Worm (Caenorhabditis elegans) whole organism, young adult: ENCODE results near the gene C45G9.11.

ENCODE experiments used
- B0019.2 ChIP-seq: fragments of 200-800 bp; sonication (Bioruptor generic); conservative IDR thresholded peaks from 2 replicates; pipeline ENCODE4 v1.3.6; 2022; ENCODE audit warnings: missing genetic modification reagents, missing genetic modification characterization, missing compliant biosample characterization
- B0035.1 ChIP-seq: sonication (generic microtip); optimal IDR thresholded peaks from 2 replicates; lab custom pipeline; 2016; ENCODE audit warnings: missing genetic modification characterization, mild to moderate bottlenecking, missing compliant biosample characterization, missing genotype, missing genetic modification reagents
- C17E4.6 ChIP-seq: fragments of 200-800 bp; sonication (Bioruptor generic); IDR thresholded peaks from 2 replicates; pipeline ENCODE4 v1.3.6; 2022; ENCODE audit warnings: missing genetic modification reagents, missing genetic modification characterization, missing compliant biosample characterization
- F55B11.4 ChIP-seq: sonication (generic microtip); optimal IDR thresholded peaks from 2 replicates; lab custom pipeline; 2016; ENCODE audit warnings: missing compliant biosample characterization, missing genetic modification characterization, borderline replicate concordance; ENCODE audit not compliant: insufficient read depth
- F57A8.1 ChIP-seq: fragments of 200-800 bp; sonication (Bioruptor generic); optimal IDR thresholded peaks from 2 replicates; lab custom pipeline; 2018; ENCODE audit warnings: mild to moderate bottlenecking, missing genetic modification characterization, moderate library complexity, missing compliant biosample characterization
- K11D2.4 ChIP-seq: fragments of 200-800 bp; sonication (Bioruptor generic); IDR thresholded peaks from 2 replicates; pipeline ENCODE4 v1.3.6; 2022; ENCODE audit warnings: missing genetic modification reagents, missing genetic modification characterization, missing compliant biosample characterization
- K12H6.12 ChIP-seq: fragments of 200-800 bp; sonication (Bioruptor generic); optimal IDR thresholded peaks from 2 replicates; lab custom pipeline; 2018; ENCODE audit warnings: mild to moderate bottlenecking, missing genetic modification characterization, missing compliant biosample characterization
- Y53G8AR.9 ChIP-seq: fragments of 200-800 bp; sonication (Bioruptor generic); conservative IDR thresholded peaks from 2 replicates; pipeline ENCODE4 v1.3.6; 2022; ENCODE audit warnings: missing genetic modification reagents, missing genetic modification characterization, missing compliant biosample characterization
- Y67H2A.10 ChIP-seq: fragments of 200-800 bp; sonication (Bioruptor generic); conservative IDR thresholded peaks from 2 replicates; pipeline ENCODE4 v1.3.6; 2022; ENCODE audit warnings: missing genetic modification reagents, missing genetic modification characterization, missing compliant biosample characterization
- Y95B8A.8 ChIP-seq: fragments of 200-800 bp; sonication (Bioruptor generic); IDR thresholded peaks from 2 replicates; pipeline ENCODE4 v1.3.6; 2022; ENCODE audit warnings: missing genetic modification reagents, missing genetic modification characterization, missing compliant biosample characterization
- aptf-2 ChIP-seq: fragments of 200-800 bp; sonication (Bioruptor generic); conservative IDR thresholded peaks from 2 replicates; pipeline ENCODE4 v1.3.6; 2022; ENCODE audit warnings: missing genetic modification reagents, missing genetic modification characterization, missing compliant biosample characterization
- aptf-3 ChIP-seq: fragments of 200-800 bp; sonication (Bioruptor generic); IDR thresholded peaks from 2 replicates; pipeline ENCODE4 v1.3.6; 2022; ENCODE audit warnings: missing genetic modification characterization, missing compliant biosample characterization
- attf-5 ChIP-seq: fragments of 200-800 bp; sonication (Bioruptor generic); optimal IDR thresholded peaks from 2 replicates; lab custom pipeline; 2018; ENCODE audit warnings: mild to moderate bottlenecking, missing genetic modification characterization, missing compliant biosample characterization
- attf-6 ChIP-seq: fragments of 200-800 bp; sonication (Bioruptor generic); IDR thresholded peaks from 2 replicates; pipeline ENCODE4 v1.3.6; 2022; ENCODE audit warnings: missing genetic modification reagents, missing genetic modification characterization, missing compliant biosample characterization
- cebp-1 ChIP-seq, 2 experiments: fragments of 200-800 bp in 1 of 2; sonication (Bioruptor generic) in 1 of 2; sonication (generic microtip) in 1 of 2; IDR thresholded peaks in 1 of 2; optimal IDR thresholded peaks in 1 of 2; 2 replicates each; pipeline versions ENCODE4 v1.3.6 to Lab custom; 2017 to 2022; ENCODE audit warnings: missing compliant biosample characterization in 2 of 2, missing genetic modification characterization in 2 of 2, mild to moderate bottlenecking in 1 of 2, missing genetic modification reagents in 1 of 2, moderate library complexity in 1 of 2
- ceh-100 ChIP-seq: fragments of 200-800 bp; sonication (Bioruptor generic); IDR thresholded peaks from 2 replicates; pipeline ENCODE4 v1.3.6; 2022; ENCODE audit warnings: missing genetic modification reagents, missing genetic modification characterization, missing compliant biosample characterization
- ceh-27 ChIP-seq: fragments of 200-800 bp; sonication (Bioruptor generic); optimal IDR thresholded peaks from 2 replicates; lab custom pipeline; 2018; ENCODE audit warnings: mild to moderate bottlenecking, missing genetic modification characterization, moderate library complexity, missing compliant biosample characterization
- ceh-40 ChIP-seq: fragments of 200-800 bp; sonication (Bioruptor generic); IDR thresholded peaks from 2 replicates; pipeline ENCODE4 v1.3.6; 2022; ENCODE audit warnings: missing genetic modification characterization, missing compliant biosample characterization
- ceh-91 ChIP-seq: fragments of 200-800 bp; sonication (Bioruptor generic); IDR thresholded peaks from 2 replicates; pipeline ENCODE4 v1.3.6; 2022; ENCODE audit warnings: missing genetic modification reagents, missing genetic modification characterization, missing compliant biosample characterization
- dox-1 ChIP-seq: fragments of 200-800 bp; sonication (Bioruptor generic); IDR thresholded peaks from 2 replicates; pipeline ENCODE4 v1.3.6; 2022; ENCODE audit warnings: missing genetic modification reagents, missing genetic modification characterization, missing compliant biosample characterization
- dpff-1 ChIP-seq: sonication (generic microtip); optimal IDR thresholded peaks from 2 replicates; lab custom pipeline; 2017; ENCODE audit warnings: mild to moderate bottlenecking, missing genetic modification characterization, missing compliant biosample characterization
- efl-1 ChIP-seq: fragments of 150-350 bp; optimal IDR thresholded peaks from 2 replicates; lab custom pipeline; 2014; ENCODE audit warnings: missing biosample characterization, missing genetic modification reagents, missing genetic modification characterization
- gei-17 ChIP-seq: fragments of 200-800 bp; sonication (Bioruptor generic); optimal IDR thresholded peaks from 2 replicates; lab custom pipeline; 2018; ENCODE audit warnings: mild to moderate bottlenecking, missing genetic modification characterization, missing compliant biosample characterization
- him-1 ChIP-seq: sonication (generic microtip); optimal IDR thresholded peaks from 2 replicates; lab custom pipeline; 2016; ENCODE audit warnings: missing genotype, missing genetic modification reagents, missing genetic modification characterization, missing compliant biosample characterization
- hmg-20 ChIP-seq: fragments of 200-800 bp; sonication (Bioruptor generic); IDR thresholded peaks from 2 replicates; pipeline ENCODE4 v1.3.6; 2022; ENCODE audit warnings: missing genetic modification reagents, missing genetic modification characterization, missing compliant biosample characterization
- let-526 ChIP-seq: fragments of 200-800 bp; sonication (Bioruptor generic); IDR thresholded peaks from 2 replicates; pipeline ENCODE4 v1.3.6; 2022; ENCODE audit warnings: missing genetic modification reagents, missing genetic modification characterization, missing compliant biosample characterization
- lin-40 ChIP-seq: sonication (generic microtip); optimal IDR thresholded peaks from 2 replicates; lab custom pipeline; 2016; ENCODE audit warnings: missing genetic modification characterization, mild to moderate bottlenecking, missing compliant biosample characterization, missing genotype, missing genetic modification reagents
- lin-54 ChIP-seq: fragments of 200-800 bp; sonication (Bioruptor generic); optimal IDR thresholded peaks from 2 replicates; lab custom pipeline; 2018; ENCODE audit warnings: mild to moderate bottlenecking, missing genetic modification characterization, missing compliant biosample characterization
- lir-1 ChIP-seq: fragments of 200-800 bp; sonication (Bioruptor generic); conservative IDR thresholded peaks from 2 replicates; pipeline ENCODE4 v1.3.6; 2022; ENCODE audit warnings: missing genetic modification reagents, missing genetic modification characterization, missing compliant biosample characterization
- madf-3 ChIP-seq: fragments of 200-800 bp; sonication (Bioruptor generic); IDR thresholded peaks from 2 replicates; pipeline ENCODE4 v1.3.6; 2022; ENCODE audit warnings: missing genetic modification reagents, missing genetic modification characterization, missing compliant biosample characterization
- madf-8 ChIP-seq: fragments of 200-800 bp; sonication (Bioruptor generic); conservative IDR thresholded peaks from 2 replicates; pipeline ENCODE4 v1.3.6; 2022; ENCODE audit warnings: missing genetic modification reagents, missing genetic modification characterization, missing compliant biosample characterization
- mcd-1 ChIP-seq: fragments of 200-800 bp; sonication (Bioruptor generic); IDR thresholded peaks from 2 replicates; pipeline ENCODE4 v1.3.6; 2022; ENCODE audit warnings: missing genetic modification reagents, missing genetic modification characterization, missing compliant biosample characterization
- mel-28 ChIP-seq: sonication (generic microtip); optimal IDR thresholded peaks from 2 replicates; lab custom pipeline; 2016; ENCODE audit warnings: borderline replicate concordance, mild to moderate bottlenecking, missing genetic modification characterization, missing compliant biosample characterization
- mes-4 ChIP-seq: sonication (generic microtip); optimal IDR thresholded peaks from 2 replicates; lab custom pipeline; 2016; ENCODE audit warnings: missing genotype, missing genetic modification characterization, missing compliant biosample characterization
- mxl-1 ChIP-seq: sonication (generic microtip); optimal IDR thresholded peaks from 2 replicates; lab custom pipeline; 2016; ENCODE audit warnings: missing genetic modification characterization, missing compliant biosample characterization
- nhr-120 ChIP-seq: fragments of 200-800 bp; sonication (Bioruptor generic); IDR thresholded peaks from 2 replicates; pipeline ENCODE4 v1.3.6; 2022; ENCODE audit warnings: missing genetic modification characterization, missing compliant biosample characterization
- nhr-27 ChIP-seq: fragments of 200-800 bp; sonication (Bioruptor generic); optimal IDR thresholded peaks from 2 replicates; lab custom pipeline; 2018; ENCODE audit warnings: mild to moderate bottlenecking, missing genetic modification characterization, moderate library complexity, missing compliant biosample characterization
- nhr-90 ChIP-seq: sonication (generic microtip); optimal IDR thresholded peaks from 2 replicates; lab custom pipeline; 2016; ENCODE audit warnings: missing genotype, mild to moderate bottlenecking, missing genetic modification characterization, missing compliant biosample characterization
- pha-4 ChIP-seq: fragments of 150-350 bp; sonication (generic microtip); optimal IDR thresholded peaks from 2 replicates; lab custom pipeline; 2014; ENCODE audit warnings: missing biosample characterization, missing genetic modification reagents, missing genetic modification characterization
- repo-1 ChIP-seq: sonication (generic microtip); optimal IDR thresholded peaks from 2 replicates; lab custom pipeline; 2017; ENCODE audit warnings: mild to moderate bottlenecking, missing genetic modification characterization, missing compliant biosample characterization
- tbx-9 ChIP-seq: sonication (generic microtip); optimal IDR thresholded peaks from 2 replicates; lab custom pipeline; 2016; ENCODE audit warnings: borderline replicate concordance, missing genetic modification characterization, inconsistent platforms, missing compliant biosample characterization
- xnd-1 ChIP-seq: sonication (generic microtip); optimal IDR thresholded peaks from 2 replicates; lab custom pipeline; 2016; ENCODE audit warnings: missing genotype, missing genetic modification reagents, missing genetic modification characterization, missing compliant biosample characterization
- zim-3 ChIP-seq: sonication (generic microtip); optimal IDR thresholded peaks from 2 replicates; lab custom pipeline; 2017; ENCODE audit warnings: mild to moderate bottlenecking, missing genetic modification characterization, moderate library complexity, missing compliant biosample characterization
- ztf-26 ChIP-seq: sonication (generic microtip); optimal IDR thresholded peaks from 2 replicates; lab custom pipeline; 2017; ENCODE audit warnings: missing genetic modification characterization, missing compliant biosample characterization
- ztf-6 ChIP-seq: fragments of 200-800 bp; sonication (Bioruptor generic); IDR thresholded peaks from 2 replicates; pipeline ENCODE4 v1.3.6; 2022; ENCODE audit warnings: missing genetic modification reagents, missing genetic modification characterization, missing compliant biosample characterization

Gene C45G9.11

DNA sequence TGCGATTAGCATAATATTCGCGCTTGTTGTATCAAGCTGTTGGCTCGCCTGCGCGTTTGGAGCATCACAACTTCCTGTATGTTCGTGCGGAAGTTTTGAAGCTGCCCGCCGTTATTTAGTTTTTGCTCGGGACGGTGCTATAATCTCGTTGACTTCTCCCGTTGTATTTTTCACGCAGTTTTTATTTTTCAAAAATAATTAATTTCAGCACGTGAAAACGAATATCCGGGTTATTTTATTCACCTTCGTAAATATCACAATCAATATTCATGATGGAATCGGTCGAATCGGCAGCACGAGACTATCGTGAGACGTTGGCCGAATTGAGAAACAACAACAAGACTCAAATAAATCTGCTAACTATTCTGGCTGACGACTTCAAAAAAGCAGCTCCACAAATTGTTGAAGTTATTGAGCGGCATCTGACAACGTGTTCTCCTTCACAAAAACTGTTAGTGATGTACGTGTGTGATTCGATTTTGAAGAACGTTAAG lies 43.3 kb downstream of the C45G9.11 start (continued):
- 0 out of 2 replicates have a peak, but pooled peaks have one; percentile 4 for TF ChIP-seq nhr-120 (GFP tag; lab: Robert Waterston, UW)
- TF ChIP-seq K11D2.4 (GFP tag; lab: Robert Waterston, UW), result peak; percentile 60; the same call in 1 of the 2 replicates
- 0 out of 2 replicates have a peak, but pooled peaks have one; percentile 75 for TF ChIP-seq Y53G8AR.9 (GFP tag; lab: Robert Waterston, UW)
- TF ChIP-seq ceh-100 (GFP tag; lab: Robert Waterston, UW), result no peak; the same call in 1 of the 2 replicates
- TF ChIP-seq gei-17 (GFP tag; lab: Kevin White, UChicago), result peak; percentile 7
- peak; percentile 62 for TF ChIP-seq repo-1 (tag; lab: Kevin White, UChicago)
- peak; percentile 68 for TF ChIP-seq B0035.1 (tag; lab: Kevin White, UChicago)
- TF ChIP-seq pha-4, result peak; percentile 2
- 0 out of 2 replicates have a peak, but pooled peaks have one; percentile 5 for TF ChIP-seq hmg-20 (GFP tag; lab: Robert Waterston, UW)
- peak; percentile 50; the same call in 1 of the 2 replicates for TF ChIP-seq mcd-1 (GFP tag; lab: Robert Waterston, UW)
- TF ChIP-seq ceh-40 (GFP tag; lab: Robert Waterston, UW), result 0 out of 2 replicates have a peak, but pooled peaks have one; percentile 16
- TF ChIP-seq madf-3 (GFP tag; lab: Robert Waterston, UW), result no peak
- TF ChIP-seq let-526 (GFP tag; lab: Robert Waterston, UW), result no peak
- TF ChIP-seq lin-54 (GFP tag; lab: Kevin White, UChicago), result peak; percentile 52
- peak; percentile 37 for TF ChIP-seq mel-28 (tag; lab: Kevin White, UChicago)
- 0 out of 2 replicates have a peak, but pooled peaks have one; percentile 24 for TF ChIP-seq ceh-91 (GFP tag; lab: Robert Waterston, UW)
- no peak for TF ChIP-seq ztf-6 (GFP tag; lab: Robert Waterston, UW)
- peak; percentile 84 for TF ChIP-seq Y95B8A.8 (GFP tag; lab: Robert Waterston, UW)
- TF ChIP-seq dox-1, result peak; percentile 66
- TF ChIP-seq him-1 (tag; lab: Kevin White, UChicago), result no peak
- TF ChIP-seq cebp-1 (GFP tag; IDR thresholded peaks at IDR 0.05; lab: Robert Waterston, UW), result no peak
- TF ChIP-seq cebp-1 (tag; optimal IDR thresholded peaks at IDR 0.05; lab: Kevin White, UChicago), result peak; percentile 49
- peak; percentile 55; the same call in 1 of the 2 replicates for TF ChIP-seq lir-1 (GFP tag; lab: Robert Waterston, UW)
- no peak for TF ChIP-seq xnd-1 (tag; lab: Kevin White, UChicago)
- peak; percentile 63 for TF ChIP-seq tbx-9 (tag; lab: Kevin White, UChicago)
- peak; percentile 66 for TF ChIP-seq ztf-26 (tag; lab: Kevin White, UChicago)
- no peak for TF ChIP-seq mes-4 (tag; lab: Kevin White, UChicago)
- peak; percentile 28 for TF ChIP-seq lin-40 (tag; lab: Kevin White, UChicago)
- TF ChIP-seq attf-5 (GFP tag; lab: Kevin White, UChicago), result no peak
- TF ChIP-seq zim-3 (tag; lab: Kevin White, UChicago), result peak; percentile 35
- no peak for TF ChIP-seq B0019.2 (GFP tag; lab: Robert Waterston, UW)
- peak; percentile 45 for TF ChIP-seq nhr-90 (tag; lab: Kevin White, UChicago)
- TF ChIP-seq, all 124 proteins: peak for 53

DNA sequence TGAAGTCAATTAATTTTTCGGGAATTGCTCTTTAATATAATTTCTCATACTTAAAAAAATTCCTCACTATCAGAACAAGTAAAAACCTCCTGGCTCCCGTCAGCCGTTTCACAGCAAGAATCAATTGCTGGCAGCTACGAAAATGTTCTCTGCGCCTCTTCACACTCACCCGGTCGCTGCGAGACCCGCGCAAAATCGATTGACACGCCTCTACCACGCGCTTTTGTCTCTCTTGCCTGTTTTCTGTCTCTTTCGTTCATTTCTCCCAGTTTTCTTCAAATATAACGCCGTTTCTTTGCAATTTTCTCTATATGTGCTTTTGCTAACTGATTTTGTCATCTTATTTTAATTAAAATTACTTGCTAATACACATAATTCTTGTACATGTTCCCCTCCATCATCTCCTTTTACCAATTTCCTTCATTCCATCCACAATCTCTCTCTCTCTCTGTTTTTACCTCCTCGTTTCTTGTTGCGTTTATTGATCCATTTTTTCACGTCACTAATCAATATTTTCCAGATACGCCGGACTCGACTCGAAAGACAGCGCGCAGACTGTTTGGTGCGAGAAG lies 44.0 kb downstream of the C45G9.11 start, which contains the start of gene pcf-11:
Gene pcf-11 (plus strand): TSS at position 522 of the 572 bp plus-strand sequence.
- TF ChIP-seq dpff-1 (tag; lab: Kevin White, UChicago) (no peak), aptf-3 (GFP tag; lab: Robert Waterston, UW) (no peak), C17E4.6 (GFP tag; lab: Robert Waterston, UW) (no peak), attf-6 (GFP tag; lab: Robert Waterston, UW) (no peak), ceh-27 (GFP tag; lab: Kevin White, UChicago) (no peak), madf-8 (GFP tag; lab: Robert Waterston, UW) (no peak), mes-4 (tag; lab: Kevin White, UChicago) (no peak), F55B11.4 (tag; lab: Kevin White, UChicago) (no peak), K12H6.12 (tag; lab: Kevin White, UChicago) (no peak), B0019.2 (GFP tag; lab: Robert Waterston, UW) (no peak), efl-1 (no peak), Y67H2A.10 (GFP tag; lab: Robert Waterston, UW) (no peak), lin-54 (GFP tag; lab: Kevin White, UChicago) (peak; percentile 17), Y53G8AR.9 (GFP tag; lab: Robert Waterston, UW) (no peak), mxl-1 (no peak), cebp-1 (GFP tag; IDR thresholded peaks at IDR 0.05; lab: Robert Waterston, UW) (no peak), cebp-1 (tag; optimal IDR thresholded peaks at IDR 0.05; lab: Kevin White, UChicago) (peak; percentile 47), aptf-2 (GFP tag; lab: Robert Waterston, UW) (no peak), nhr-27 (no peak), F57A8.1 (GFP tag; lab: Kevin White, UChicago) (no peak)
